Fruit fly (Drosophila melanogaster): ENCODE data around the gene LSm-4.
A peak's percentile ranks its signal among the peaks of the same experiment; 100 is the strongest.

LSm-4 gene

dm6 chr2L:10381890-10382450 is 23.0 kb downstream of the LSm-4 start, which contains the start of gene CG5096 (continued):
- TF ChIP-seq danr (GFP tag; IDR thresholded peaks at IDR 0.05): peak; percentile 81
- no peak for TF ChIP-seq sna (GFP tag; IDR thresholded peaks at IDR 0.05; ENCODE audit: partially characterized antibody)
- peak; percentile 67 for TF ChIP-seq Spps (tag; optimal IDR thresholded peaks at IDR 0.05)
- peak; percentile 15 for TF ChIP-seq sima (GFP tag; optimal IDR thresholded peaks at IDR 0.05)
- peak; percentile 82 for TF ChIP-seq CG32767 (GFP tag; IDR thresholded peaks at IDR 0.05)
- peak; percentile 80 for TF ChIP-seq CG7987 (GFP tag; optimal IDR thresholded peaks at IDR 0.05)
- peak; percentile 49 for TF ChIP-seq psq (GFP tag; optimal IDR thresholded peaks at IDR 0.05)
- TF ChIP-seq Abd-B (GFP tag; optimal IDR thresholded peaks at IDR 0.05): no peak
- peak; percentile 45 for TF ChIP-seq CG33213 (GFP tag; optimal IDR thresholded peaks at IDR 0.05)
- TF ChIP-seq ap (GFP tag; IDR thresholded peaks at IDR 0.05): peak; percentile 84
- TF ChIP-seq so (GFP tag; IDR thresholded peaks at IDR 0.05): peak; percentile 93
- peak; percentile 59 for TF ChIP-seq tup (GFP tag; optimal IDR thresholded peaks at IDR 0.05)
- no peak for TF ChIP-seq CG43689 (GFP tag; IDR thresholded peaks at IDR 0.05)
- TF ChIP-seq Blimp-1 (GFP tag; optimal IDR thresholded peaks at IDR 0.05): peak; percentile 85
- peak; percentile 78 for TF ChIP-seq bab2 (GFP tag; optimal IDR thresholded peaks at IDR 0.05)
- peak; percentile 35 for TF ChIP-seq YL-1 (GFP tag; optimal IDR thresholded peaks at IDR 0.05)
- TF ChIP-seq Chrac-16 (GFP tag; optimal IDR thresholded peaks at IDR 0.05): peak; percentile 58
- peak; percentile 89 for TF ChIP-seq CG6689 (GFP tag; IDR thresholded peaks at IDR 0.05)
- peak; percentile 32 for TF ChIP-seq CG3065 (GFP tag; optimal IDR thresholded peaks at IDR 0.05)
- peak; percentile 77 for TF ChIP-seq ERR (GFP tag; optimal IDR thresholded peaks at IDR 0.05)
- peak; percentile 66 for TF ChIP-seq CG12104 (GFP tag; optimal IDR thresholded peaks at IDR 0.05)
- TF ChIP-seq gro (GFP tag; optimal IDR thresholded peaks at IDR 0.05): peak; percentile 90
- TF ChIP-seq sr (GFP tag; IDR thresholded peaks at IDR 0.05): no peak; the same call in 2 of the 3 replicates
- TF ChIP-seq Camta (GFP tag; optimal IDR thresholded peaks at IDR 0.05): peak; percentile 78
- peak; percentile 67 for TF ChIP-seq kah (GFP tag; optimal IDR thresholded peaks at IDR 0.05)
- TF ChIP-seq Dfd (GFP tag; optimal IDR thresholded peaks at IDR 0.05): no peak
- TF ChIP-seq otp (GFP tag; IDR thresholded peaks at IDR 0.05): peak; percentile 87
- TF ChIP-seq CG7839 (tag; optimal IDR thresholded peaks at IDR 0.05): peak; percentile 94
- TF ChIP-seq dimm (GFP tag; IDR thresholded peaks at IDR 0.05): no peak; the same call in 1 of the 2 replicates
- TF ChIP-seq Dp (GFP tag; optimal IDR thresholded peaks at IDR 0.05): no peak
- peak; percentile 79 for TF ChIP-seq CG13624 (GFP tag; optimal IDR thresholded peaks at IDR 0.05)
- no peak for TF ChIP-seq Stat92E (GFP tag; optimal IDR thresholded peaks at IDR 0.05)
- TF ChIP-seq Asciz (GFP tag; optimal IDR thresholded peaks at IDR 0.05): peak; percentile 87
- TF ChIP-seq Eip74EF (GFP tag; optimal IDR thresholded peaks at IDR 0.05): peak in 1 of 2 experiments; percentile 87
- peak; percentile 63; the same call in 1 of the 3 replicates for TF ChIP-seq CG6175 (GFP tag; IDR thresholded peaks at IDR 0.05)
- peak; percentile 49 for TF ChIP-seq CG3407 (GFP tag; optimal IDR thresholded peaks at IDR 0.05)
- no peak for TF ChIP-seq nerfin-2 (GFP tag; IDR thresholded peaks at IDR 0.05; ENCODE audit: partially characterized antibody)
- no peak for TF ChIP-seq Gsc (GFP tag; IDR thresholded peaks at IDR 0.05)
- TF ChIP-seq Dip2 (GFP tag; IDR thresholded peaks at IDR 0.05): no peak
- TF ChIP-seq CG34422 (GFP tag; IDR thresholded peaks at IDR 0.05): peak; percentile 91
- TF ChIP-seq CG11695 (GFP tag; IDR thresholded peaks at IDR 0.05): peak; percentile 93
- peak; percentile 84 for TF ChIP-seq CG1603 (tag; optimal IDR thresholded peaks at IDR 0.05)
- TF ChIP-seq CG1602 (GFP tag; optimal IDR thresholded peaks at IDR 0.05): peak; percentile 76
- peak; percentile 92 for TF ChIP-seq unpg (GFP tag; optimal IDR thresholded peaks at IDR 0.05)
- no peak for TF ChIP-seq br (optimal IDR thresholded peaks at IDR 0.05)
- TF ChIP-seq kay (GFP tag; optimal IDR thresholded peaks at IDR 0.05): peak; percentile 86
- peak; percentile 48 for TF ChIP-seq Antp (GFP tag; optimal IDR thresholded peaks at IDR 0.05)
- TF ChIP-seq Nf-YA (GFP tag; IDR thresholded peaks at IDR 0.05): peak; percentile 76
- peak; percentile 41 for TF ChIP-seq btn (GFP tag; optimal IDR thresholded peaks at IDR 0.05)
- TF ChIP-seq lbe (GFP tag; optimal IDR thresholded peaks at IDR 0.05): peak; percentile 62
- TF ChIP-seq GATAe (GFP tag; conservative IDR thresholded peaks at IDR 0.05): peak; percentile 100

Data from whole organism, embryonic.